Fruit fly (Drosophila melanogaster): ENCODE results near the gene simj.

dm6 chr3L:10659524-10659923 lies 5.0 kb upstream of the simj start:
- no peak for TF ChIP-seq CTCF (optimal IDR thresholded peaks at IDR 0.05)
- no peak for TF ChIP-seq CG8478 (optimal IDR thresholded peaks at IDR 0.05)
